Fruit fly (Drosophila melanogaster): ENCODE measurements around the gene Hr78.
A peak's percentile ranks its signal among the peaks of the same experiment; 100 is the strongest.

Gene Hr78

dm6 chr3L:21536857-21537256, 39.6 kb upstream of the Hr78 start, which contains the start of gene Rpn10:
Gene Rpn10 (plus strand): TSS chr3L:21537000.
- TF ChIP-seq rn (GFP tag; IDR thresholded peaks at IDR 0.05) = no peak
- TF ChIP-seq EcR (GFP tag; optimal IDR thresholded peaks at IDR 0.05) = peak; percentile 63
- no peak for TF ChIP-seq fd96Ca (GFP tag; IDR thresholded peaks at IDR 0.05)
- peak; percentile 27 for TF ChIP-seq D1 (tag; optimal IDR thresholded peaks at IDR 0.05)
- peak; percentile 6 for TF ChIP-seq Snoo (tag; optimal IDR thresholded peaks at IDR 0.05)

dm6 chr3L:21534360-21534759, 37.1 kb upstream of the Hr78 start, which contains the start of gene ppk5:
Gene ppk5 (plus strand): TSS chr3L:21534660.
- TF ChIP-seq CG15710 (tag; optimal IDR thresholded peaks at IDR 0.05) = no peak
- TF ChIP-seq CG13204 (GFP tag; optimal IDR thresholded peaks at IDR 0.05) = no peak
- no peak for TF ChIP-seq CG17806 (tag; optimal IDR thresholded peaks at IDR 0.05)
- TF ChIP-seq CG10348 (GFP tag; IDR thresholded peaks at IDR 0.05) = no peak
- TF ChIP-seq fd96Ca (GFP tag; IDR thresholded peaks at IDR 0.05) = no peak
- no peak for TF ChIP-seq gl (tag; optimal IDR thresholded peaks at IDR 0.05)
- TF ChIP-seq CG12605 (GFP tag; IDR thresholded peaks at IDR 0.05) = no peak
- no peak for TF ChIP-seq Pif1A (GFP tag; optimal IDR thresholded peaks at IDR 0.05)
- TF ChIP-seq CG14655 (GFP tag; optimal IDR thresholded peaks at IDR 0.05) = no peak
- TF ChIP-seq CG9948 (tag; optimal IDR thresholded peaks at IDR 0.05) = no peak
- TF ChIP-seq D1 (tag; optimal IDR thresholded peaks at IDR 0.05) = no peak
- no peak for TF ChIP-seq Ets98B (GFP tag; IDR thresholded peaks at IDR 0.05)
- no peak for TF ChIP-seq Pif1B (GFP tag; optimal IDR thresholded peaks at IDR 0.05)
- TF ChIP-seq CG4496 (GFP tag; IDR thresholded peaks at IDR 0.05) = no peak
- TF ChIP-seq rn (GFP tag; IDR thresholded peaks at IDR 0.05) = no peak
- no peak for TF ChIP-seq CG34367 (tag; optimal IDR thresholded peaks at IDR 0.05)
- TF ChIP-seq Snoo (tag; optimal IDR thresholded peaks at IDR 0.05) = no peak

- TF ChIP-seq CG32121 (GFP tag; IDR thresholded peaks at IDR 0.05) (no peak), CG14655 (GFP tag; optimal IDR thresholded peaks at IDR 0.05) (no peak)
Measured at dm6 chr3L:21533270-21533948, 36.1 kb upstream of the Hr78 start, which contains the start of gene Mkrn1. Gene Mkrn1 (minus strand): TSS chr3L:21533713.

- TF ChIP-seq CG13204 (GFP tag; optimal IDR thresholded peaks at IDR 0.05) (no peak), CG10348 (GFP tag; IDR thresholded peaks at IDR 0.05) (no peak), CG15710 (tag; optimal IDR thresholded peaks at IDR 0.05) (no peak), CG8159 (tag; optimal IDR thresholded peaks at IDR 0.05) (no peak), CG14655 (GFP tag; optimal IDR thresholded peaks at IDR 0.05) (no peak), Snoo (tag; optimal IDR thresholded peaks at IDR 0.05) (no peak), gl (tag; optimal IDR thresholded peaks at IDR 0.05) (no peak)
Measured at dm6 chr3L:21529108-21529507, 31.8 kb upstream of the Hr78 start, which contains the start of gene Arv1. Gene Arv1 (minus strand): TSS chr3L:21529333.

dm6 chr3L:21524071-21524889, 27.0 kb upstream of the Hr78 start:
- TF ChIP-seq CG9948 (tag; optimal IDR thresholded peaks at IDR 0.05) (peak; percentile 4), CG32121 (GFP tag; IDR thresholded peaks at IDR 0.05) (peak; percentile 67), Pif1B (GFP tag; optimal IDR thresholded peaks at IDR 0.05) (peak; percentile 54), Pif1A (GFP tag; optimal IDR thresholded peaks at IDR 0.05) (no peak), CG12605 (GFP tag; IDR thresholded peaks at IDR 0.05) (no peak), CG15710 (tag; optimal IDR thresholded peaks at IDR 0.05) (peak; percentile 33), CG17806 (tag; optimal IDR thresholded peaks at IDR 0.05) (peak; percentile 38), CG8301 (tag; optimal IDR thresholded peaks at IDR 0.05) (peak; percentile 44), Ets98B (GFP tag; IDR thresholded peaks at IDR 0.05) (peak; percentile 60), Snoo (tag; optimal IDR thresholded peaks at IDR 0.05) (peak; percentile 16)

- peak; percentile 15 for TF ChIP-seq EcR (GFP tag; optimal IDR thresholded peaks at IDR 0.05)
- TF ChIP-seq Pif1B (GFP tag; optimal IDR thresholded peaks at IDR 0.05) = no peak
Measured at dm6 chr3L:21523059-21523836, 26.0 kb upstream of the Hr78 start, which contains the start of gene CG7611. Gene CG7611 (plus strand): TSS chr3L:21523186.

All from whole organism, pupa.